Worm (Caenorhabditis elegans): Measurements from ENCODE around the gene nhr-201.

Gene nhr-201

DNA sequence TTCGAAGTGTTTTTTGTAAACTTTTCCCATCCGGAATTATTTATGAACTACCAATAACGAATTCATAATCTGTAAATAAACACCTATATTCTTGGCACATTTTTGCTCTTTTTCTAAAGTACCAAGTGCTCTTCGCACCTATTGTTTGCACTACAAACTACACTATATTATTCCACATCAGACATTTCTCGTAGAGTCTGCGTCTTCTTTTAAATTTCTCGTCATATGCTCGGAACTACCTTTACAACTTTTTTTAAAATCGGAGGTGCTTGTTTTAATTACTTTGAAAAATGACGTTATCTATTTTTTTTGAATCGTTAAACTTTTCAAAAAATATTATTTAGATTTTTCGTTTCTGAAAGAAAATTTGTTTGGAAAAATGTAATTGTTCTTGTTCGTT lies at the start of gene nhr-201:
Gene nhr-201 (plus strand): TSS at position 29 of the 400 bp plus-strand sequence.
- no peak for TF ChIP-seq unc-62 (GFP tag; optimal IDR thresholded peaks at IDR 0.05)

DNA sequence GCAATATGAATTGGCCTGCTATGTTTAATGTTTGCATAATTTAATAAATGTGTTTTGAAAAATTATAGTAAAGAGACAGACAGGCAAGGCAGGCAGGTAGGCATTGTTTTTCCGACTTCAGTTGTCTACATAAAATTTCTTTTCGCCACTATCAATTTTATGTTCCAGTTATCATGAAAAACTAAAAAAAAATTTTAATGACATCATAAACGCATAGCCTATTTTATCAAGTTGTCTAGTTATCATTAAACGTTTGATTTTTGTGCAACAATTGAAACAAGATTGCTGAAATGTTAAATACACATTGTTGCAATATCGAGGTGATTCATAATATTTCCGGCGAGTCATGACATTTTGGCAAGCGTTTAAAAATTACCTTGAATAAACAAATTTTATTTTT lies 49.6 kb upstream of the nhr-201 start:
- no peak for TF ChIP-seq unc-62 (GFP tag; optimal IDR thresholded peaks at IDR 0.05)

DNA sequence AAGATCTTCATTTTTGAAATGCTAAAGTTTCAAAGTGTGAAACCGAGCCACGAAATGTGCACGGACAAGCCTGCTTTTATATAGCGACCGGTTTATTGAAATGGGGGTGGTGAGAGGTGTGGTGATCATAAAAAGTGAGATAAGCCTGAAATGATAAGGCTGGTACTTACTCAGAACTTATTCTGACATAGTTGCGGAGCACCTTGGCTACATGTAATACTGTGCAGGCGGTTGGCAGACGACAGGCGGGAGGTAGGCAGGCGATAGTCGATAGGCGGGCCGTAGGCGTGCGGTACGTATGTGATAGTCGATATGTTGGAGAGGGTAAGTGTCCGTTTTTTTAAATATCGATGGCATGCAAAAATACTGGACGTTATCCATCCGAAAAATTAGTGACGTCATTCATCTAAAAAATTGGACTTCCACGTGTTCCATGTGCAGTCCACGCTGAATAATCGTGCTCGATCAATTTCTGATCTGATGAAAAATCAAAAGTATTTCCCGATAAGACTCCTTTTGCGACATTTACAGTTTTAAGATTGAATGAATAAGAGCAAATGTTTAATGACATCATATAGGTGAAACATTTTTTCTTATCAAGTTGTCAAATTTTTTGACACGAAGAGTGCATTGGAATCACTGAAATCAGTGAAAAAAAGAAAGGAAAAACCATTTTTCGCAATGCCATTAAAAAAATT lies 46.8 kb upstream of the nhr-201 start, which contains the start of gene irg-8:
Gene irg-8 (minus strand): TSS at position 51 of the 698 bp plus-strand sequence.
- TF ChIP-seq unc-62 (GFP tag; optimal IDR thresholded peaks at IDR 0.05): no peak

DNA sequence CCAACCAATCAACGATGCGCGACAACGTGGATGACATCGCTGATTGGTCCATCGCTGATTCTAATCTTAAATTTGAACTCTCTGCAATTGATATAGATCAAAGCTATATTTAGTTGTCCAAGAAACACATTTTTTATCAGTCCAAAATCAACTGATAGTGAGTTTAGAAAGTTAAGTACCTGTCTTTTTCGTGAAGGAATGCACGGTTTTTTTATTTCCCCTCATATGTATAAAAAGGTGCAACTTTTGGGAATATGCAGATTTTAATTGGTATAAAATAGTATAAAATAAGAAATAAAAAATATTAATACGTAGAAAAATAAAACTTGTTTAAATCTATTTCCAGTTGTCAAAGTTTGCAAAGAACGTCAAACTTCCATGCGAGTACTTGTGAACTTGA lies 46.2 kb upstream of the nhr-201 start, which contains the start of gene Y39D8A.1:
Gene Y39D8A.1 (plus strand): TSS at position 301 of the 400 bp plus-strand sequence.
- TF ChIP-seq unc-62 (GFP tag; optimal IDR thresholded peaks at IDR 0.05): no peak

- no peak for TF ChIP-seq unc-62 (GFP tag; optimal IDR thresholded peaks at IDR 0.05)
Observed at ce11 chrV:422133-422532, 42.5 kb upstream of the nhr-201 start, which contains the start of gene dod-20. Gene dod-20, plus strand, starts transcription at chrV:422433.

DNA sequence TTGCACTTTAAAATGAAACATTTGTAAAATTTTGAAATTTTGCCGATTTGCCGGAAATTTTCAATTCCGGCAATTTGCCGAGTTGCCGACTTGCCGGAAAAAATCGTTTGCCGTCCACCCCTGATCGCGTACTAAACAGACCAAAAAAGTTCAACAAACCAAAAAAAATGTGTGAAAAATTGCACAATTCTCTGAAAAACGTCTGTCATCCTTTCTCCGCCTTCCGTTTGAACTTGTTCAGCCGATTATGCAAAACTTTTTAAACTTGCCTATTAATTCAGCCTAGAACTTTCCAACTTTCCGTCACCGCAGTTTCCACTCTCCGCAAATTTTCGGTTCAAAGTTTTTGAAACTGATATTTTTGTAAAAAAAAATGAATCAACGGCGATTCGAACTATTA lies 40.5 kb upstream of the nhr-201 start, which contains the start of gene B0554.5:
Gene B0554.5 (plus strand): TSS at position 301 of the 400 bp plus-strand sequence.
- no peak for TF ChIP-seq unc-62 (GFP tag; optimal IDR thresholded peaks at IDR 0.05)

- TF ChIP-seq unc-62 (GFP tag; optimal IDR thresholded peaks at IDR 0.05): no peak
Observed at ce11 chrV:428844-429243, 35.8 kb upstream of the nhr-201 start, which contains the start of gene B0554.4. Gene B0554.4, plus strand, starts transcription at chrV:429144.

ce11 chrV:432991-433390 lies 31.6 kb upstream of the nhr-201 start:
- no peak for TF ChIP-seq unc-62 (GFP tag; optimal IDR thresholded peaks at IDR 0.05)

DNA sequence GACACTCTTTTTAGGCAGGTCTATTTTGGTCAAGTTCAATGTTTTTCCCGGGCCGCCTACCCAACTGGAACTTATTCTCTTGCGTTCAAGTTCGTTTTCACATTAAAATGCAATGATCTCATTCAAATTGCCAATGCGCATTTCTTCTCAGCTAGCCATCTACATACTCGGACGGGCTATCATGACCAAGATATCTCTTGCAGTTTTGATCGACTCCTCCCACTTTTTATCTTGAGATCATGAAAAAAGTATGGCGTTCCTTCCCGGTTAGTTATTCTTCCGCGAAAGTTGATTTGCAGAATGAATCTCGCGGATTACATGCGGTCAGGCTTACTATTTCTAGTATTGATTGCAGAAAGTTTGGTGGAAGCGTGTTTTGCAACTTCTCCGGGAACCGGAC lies 30.7 kb upstream of the nhr-201 start, which contains the start of gene B0554.2:
Gene B0554.2 (plus strand): TSS at position 301 of the 400 bp plus-strand sequence.
- no peak for TF ChIP-seq unc-62 (GFP tag; optimal IDR thresholded peaks at IDR 0.05)

- no peak for TF ChIP-seq unc-62 (GFP tag; optimal IDR thresholded peaks at IDR 0.05)
Observed at ce11 chrV:438094-438493, 26.5 kb upstream of the nhr-201 start, which contains the start of gene B0554.1. Gene B0554.1, plus strand, starts transcription at chrV:438394.

DNA sequence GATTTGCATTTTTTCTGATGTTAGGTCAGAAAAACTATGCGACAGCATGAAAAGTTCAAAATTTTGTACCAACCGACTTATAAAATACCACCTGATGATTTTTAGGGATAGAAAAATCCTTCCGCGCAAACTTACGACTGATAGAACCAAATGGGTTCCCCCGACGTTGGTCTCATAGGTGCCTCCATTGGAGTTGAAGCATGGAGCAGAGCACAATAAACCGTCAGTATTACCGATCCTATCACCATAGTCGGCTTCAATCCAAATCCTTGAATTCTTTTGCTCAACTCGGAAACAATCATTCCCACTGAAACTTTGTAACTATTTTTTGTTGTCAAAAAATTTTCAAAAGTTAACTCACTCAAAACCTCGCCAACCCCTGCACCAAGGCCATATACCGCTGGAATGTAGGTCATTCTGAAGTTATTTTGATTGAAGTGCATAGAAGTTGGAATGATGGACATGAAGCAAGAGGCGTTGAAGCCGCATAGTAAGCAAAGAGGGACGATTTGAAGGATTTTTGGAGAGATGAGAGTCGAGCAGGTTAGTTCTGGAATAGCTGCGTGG lies 25.4 kb upstream of the nhr-201 start:
- no peak for TF ChIP-seq unc-62 (GFP tag; optimal IDR thresholded peaks at IDR 0.05)

ce11 chrV:440923-441322 lies 23.7 kb upstream of the nhr-201 start, which contains the start of gene B0554.7:
Gene B0554.7, minus strand, starts transcription at chrV:441023.
- no peak for TF ChIP-seq unc-62 (GFP tag; optimal IDR thresholded peaks at IDR 0.05)

- no peak for TF ChIP-seq unc-62 (GFP tag; optimal IDR thresholded peaks at IDR 0.05)
Observed at ce11 chrV:443193-443592, 21.4 kb upstream of the nhr-201 start, which contains the start of gene srh-33. Gene srh-33, minus strand, starts transcription at chrV:443293.

DNA sequence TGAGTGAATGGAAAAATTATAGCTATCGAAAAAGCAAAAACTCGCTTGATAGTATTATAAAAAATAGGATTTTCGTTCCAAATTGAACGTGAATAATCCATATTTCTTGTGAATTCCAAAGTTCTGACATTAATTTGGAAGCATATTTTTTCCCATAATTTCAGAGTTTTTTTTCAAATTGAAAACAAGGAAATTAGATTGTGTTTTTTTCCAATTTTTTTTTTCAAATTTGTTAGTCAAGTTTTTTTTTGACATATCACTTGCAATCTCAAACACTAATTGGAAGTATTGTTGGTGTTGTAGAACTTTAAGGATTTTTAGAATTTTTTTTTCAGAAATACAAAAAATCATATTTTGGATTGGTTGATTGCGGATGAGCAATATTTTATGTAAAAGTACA lies 18.1 kb upstream of the nhr-201 start, which contains the start of gene srh-34:
Gene srh-34 (minus strand): TSS at position 101 of the 400 bp plus-strand sequence.
- no peak for TF ChIP-seq unc-62 (GFP tag; optimal IDR thresholded peaks at IDR 0.05)

ce11 chrV:446988-447387 lies 17.6 kb upstream of the nhr-201 start:
- TF ChIP-seq unc-62 (GFP tag; optimal IDR thresholded peaks at IDR 0.05): no peak

DNA sequence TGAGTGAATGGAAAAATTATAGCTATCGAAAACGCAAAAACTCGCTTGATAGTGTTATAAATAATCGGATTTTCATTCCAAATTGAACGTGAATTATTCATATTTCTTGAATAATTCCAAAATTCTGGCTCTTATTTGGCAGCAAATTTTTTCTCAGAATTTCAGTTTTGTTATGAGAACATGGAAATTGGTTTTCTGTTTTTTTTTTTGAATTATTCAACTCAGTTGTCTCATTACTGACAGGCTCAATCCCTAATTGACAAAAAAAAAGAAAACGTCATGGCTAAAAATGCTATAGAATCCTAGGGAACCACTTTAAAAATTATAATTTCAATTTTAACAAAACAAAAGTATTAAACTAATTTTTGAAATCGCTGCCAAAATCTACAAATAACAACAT lies 15.5 kb upstream of the nhr-201 start, which contains the start of gene srh-35:
Gene srh-35 (minus strand): TSS at position 101 of the 400 bp plus-strand sequence.
- no peak for TF ChIP-seq unc-62 (GFP tag; optimal IDR thresholded peaks at IDR 0.05)

DNA sequence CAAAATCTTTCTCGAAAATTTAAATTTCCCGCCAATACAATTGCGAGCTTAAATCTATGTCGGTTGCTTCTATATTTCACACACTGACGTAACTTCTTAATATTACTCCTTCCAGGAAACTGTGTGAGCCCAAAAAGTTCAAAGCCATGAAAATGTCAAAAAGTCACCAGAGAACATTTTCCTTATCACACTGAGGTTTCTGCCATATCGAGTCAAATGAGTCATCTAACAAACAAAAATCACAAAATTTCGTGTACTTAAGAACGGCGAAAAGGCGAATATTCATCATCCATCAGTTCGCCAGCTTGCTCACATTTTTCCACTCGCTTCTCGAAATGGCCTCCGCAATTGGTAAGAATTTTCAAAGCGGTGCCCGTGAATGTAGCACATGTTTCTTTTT lies 14.9 kb upstream of the nhr-201 start, which contains the start of gene M02H5.8:
Gene M02H5.8 (plus strand): TSS at position 297 of the 400 bp plus-strand sequence.
- no peak for TF ChIP-seq unc-62 (GFP tag; optimal IDR thresholded peaks at IDR 0.05)

Measured in whole organism, dauer.